Worm (Caenorhabditis elegans) whole organism, young adult: ENCODE measurements around the gene melo-3.

Experiments
- B0261.1 ChIP-seq: sonication (generic microtip); optimal IDR thresholded peaks from 2 replicates; lab custom pipeline; 2016; ENCODE audit warnings: mild to moderate bottlenecking, missing genetic modification characterization, moderate library complexity, missing compliant biosample characterization
- D2030.7 ChIP-seq: fragments of 200-800 bp; sonication (Bioruptor generic); IDR thresholded peaks from 2 replicates; pipeline ENCODE4 v1.3.6; 2022; ENCODE audit warnings: missing genetic modification reagents, missing genetic modification characterization, missing compliant biosample characterization
- F10E7.11 ChIP-seq: sonication (generic microtip); optimal IDR thresholded peaks from 2 replicates; lab custom pipeline; 2017; ENCODE audit warnings: mild to moderate bottlenecking, missing genetic modification characterization, moderate library complexity, missing compliant biosample characterization
- F22D6.2 ChIP-seq: sonication (generic microtip); optimal IDR thresholded peaks from 2 replicates; lab custom pipeline; 2016; ENCODE audit warnings: mild to moderate bottlenecking, missing genetic modification characterization, missing compliant biosample characterization
- F33H1.4 ChIP-seq: fragments of 200-800 bp; sonication (Bioruptor generic); IDR thresholded peaks from 2 replicates; pipeline ENCODE4 v1.3.6; 2022; ENCODE audit warnings: missing genetic modification reagents, missing genetic modification characterization, missing compliant biosample characterization
- F49E8.2 ChIP-seq: sonication (generic microtip); optimal IDR thresholded peaks from 3 replicates; lab custom pipeline; 2017; ENCODE audit warnings: missing genetic modification characterization, mild to moderate bottlenecking, missing compliant biosample characterization, antibody characterized with exemption, moderate library complexity; ENCODE audit not compliant: insufficient read depth
- F55B11.4 ChIP-seq: sonication (generic microtip); optimal IDR thresholded peaks from 2 replicates; lab custom pipeline; 2016; ENCODE audit warnings: missing compliant biosample characterization, missing genetic modification characterization, borderline replicate concordance; ENCODE audit not compliant: insufficient read depth
- F57C9.4 ChIP-seq: sonication (generic microtip); optimal IDR thresholded peaks from 2 replicates; lab custom pipeline; 2017; ENCODE audit warnings: mild to moderate bottlenecking, missing genetic modification characterization, missing compliant biosample characterization
- K11D2.4 ChIP-seq: fragments of 200-800 bp; sonication (Bioruptor generic); IDR thresholded peaks from 2 replicates; pipeline ENCODE4 v1.3.6; 2022; ENCODE audit warnings: missing genetic modification reagents, missing genetic modification characterization, missing compliant biosample characterization
- K12H6.12 ChIP-seq: fragments of 200-800 bp; sonication (Bioruptor generic); optimal IDR thresholded peaks from 2 replicates; lab custom pipeline; 2018; ENCODE audit warnings: mild to moderate bottlenecking, missing genetic modification characterization, missing compliant biosample characterization
- T07F8.4 ChIP-seq: sonication (generic microtip); optimal IDR thresholded peaks from 2 replicates; lab custom pipeline; 2016; ENCODE audit warnings: mild to moderate bottlenecking, missing genetic modification characterization, moderate library complexity, missing compliant biosample characterization
- T26A5.8 ChIP-seq: sonication (generic microtip); optimal IDR thresholded peaks from 2 replicates; lab custom pipeline; 2016; ENCODE audit warnings: missing genetic modification characterization, missing compliant biosample characterization
- Y53G8AR.9 ChIP-seq: fragments of 200-800 bp; sonication (Bioruptor generic); conservative IDR thresholded peaks from 2 replicates; pipeline ENCODE4 v1.3.6; 2022; ENCODE audit warnings: missing genetic modification reagents, missing genetic modification characterization, missing compliant biosample characterization
- Y67H2A.10 ChIP-seq: fragments of 200-800 bp; sonication (Bioruptor generic); conservative IDR thresholded peaks from 2 replicates; pipeline ENCODE4 v1.3.6; 2022; ENCODE audit warnings: missing genetic modification reagents, missing genetic modification characterization, missing compliant biosample characterization
- athp-1 ChIP-seq: sonication (generic microtip); optimal IDR thresholded peaks from 2 replicates; lab custom pipeline; 2017; ENCODE audit warnings: mild to moderate bottlenecking, missing genetic modification characterization, missing compliant biosample characterization
- bed-1 ChIP-seq: fragments of 200-800 bp; sonication (Bioruptor generic); IDR thresholded peaks from 2 replicates; pipeline ENCODE4 v1.3.6; 2022; ENCODE audit warnings: missing genetic modification reagents, missing genetic modification characterization, missing compliant biosample characterization
- bed-2 ChIP-seq: fragments of 200-800 bp; sonication (Bioruptor generic); IDR thresholded peaks from 2 replicates; pipeline ENCODE4 v1.3.6; 2022; ENCODE audit warnings: missing genetic modification reagents, missing genetic modification characterization, missing compliant biosample characterization
- ccch-3 ChIP-seq: fragments of 200-800 bp; sonication (Bioruptor generic); optimal IDR thresholded peaks from 2 replicates; lab custom pipeline; 2018; ENCODE audit warnings: mild to moderate bottlenecking, missing genetic modification characterization, missing compliant biosample characterization
- cebp-1 ChIP-seq, 2 experiments: fragments of 200-800 bp in 1 of 2; sonication (Bioruptor generic) in 1 of 2; sonication (generic microtip) in 1 of 2; IDR thresholded peaks in 1 of 2; optimal IDR thresholded peaks in 1 of 2; 2 replicates each; pipeline versions ENCODE4 v1.3.6 to Lab custom; 2017 to 2022; ENCODE audit warnings: missing compliant biosample characterization in 2 of 2, missing genetic modification characterization in 2 of 2, mild to moderate bottlenecking in 1 of 2, missing genetic modification reagents in 1 of 2, moderate library complexity in 1 of 2
- ceh-58 ChIP-seq: fragments of 200-800 bp; sonication (Bioruptor generic); IDR thresholded peaks from 2 replicates; pipeline ENCODE4 v1.3.6; 2022; ENCODE audit warnings: missing genetic modification characterization, missing compliant biosample characterization
- egl-18 ChIP-seq: fragments of 200-800 bp; sonication (Bioruptor generic); IDR thresholded peaks from 2 replicates; pipeline ENCODE4 v1.3.6; 2022; ENCODE audit warnings: missing genetic modification reagents, missing genetic modification characterization, missing compliant biosample characterization
- egrh-3 ChIP-seq: fragments of 200-800 bp; sonication (Bioruptor generic); IDR thresholded peaks from 2 replicates; pipeline ENCODE4 v1.3.6; 2022; ENCODE audit warnings: missing genetic modification reagents, missing genetic modification characterization, missing compliant biosample characterization
- ekl-4 ChIP-seq: fragments of 200-800 bp; sonication (Bioruptor generic); IDR thresholded peaks from 2 replicates; pipeline ENCODE4 v1.3.6; 2022; ENCODE audit warnings: missing genetic modification reagents, missing genetic modification characterization, missing compliant biosample characterization
- ets-4 ChIP-seq: fragments of 200-800 bp; sonication (Bioruptor generic); optimal IDR thresholded peaks from 2 replicates; lab custom pipeline; 2018; ENCODE audit warnings: mild to moderate bottlenecking, missing genetic modification characterization, missing compliant biosample characterization
- lag-1 ChIP-seq: fragments of 200-800 bp; sonication (Bioruptor generic); IDR thresholded peaks from 2 replicates; pipeline ENCODE4 v1.3.6; 2022; ENCODE audit warnings: missing genetic modification reagents, missing genetic modification characterization, missing compliant biosample characterization
- let-526 ChIP-seq: fragments of 200-800 bp; sonication (Bioruptor generic); IDR thresholded peaks from 2 replicates; pipeline ENCODE4 v1.3.6; 2022; ENCODE audit warnings: missing genetic modification reagents, missing genetic modification characterization, missing compliant biosample characterization
- lin-26 ChIP-seq: fragments of 200-800 bp; sonication (Bioruptor generic); IDR thresholded peaks from 2 replicates; pipeline ENCODE4 v1.3.6; 2022; ENCODE audit warnings: missing genetic modification reagents, missing genetic modification characterization, missing compliant biosample characterization
- lin-54 ChIP-seq: fragments of 200-800 bp; sonication (Bioruptor generic); optimal IDR thresholded peaks from 2 replicates; lab custom pipeline; 2018; ENCODE audit warnings: mild to moderate bottlenecking, missing genetic modification characterization, missing compliant biosample characterization
- lsl-1 ChIP-seq: fragments of 200-800 bp; sonication (Bioruptor generic); optimal IDR thresholded peaks from 2 replicates; lab custom pipeline; 2018; ENCODE audit warnings: mild to moderate bottlenecking, missing genetic modification characterization, moderate library complexity, missing compliant biosample characterization
- madf-10 ChIP-seq: sonication (generic microtip); optimal IDR thresholded peaks from 2 replicates; lab custom pipeline; 2016; ENCODE audit warnings: mild to moderate bottlenecking, missing genetic modification characterization, missing compliant biosample characterization
- nfya-2 ChIP-seq: fragments of 200-800 bp; sonication (Bioruptor generic); IDR thresholded peaks from 2 replicates; pipeline ENCODE4 v1.3.6; 2022; ENCODE audit warnings: missing genetic modification reagents, missing genetic modification characterization, missing compliant biosample characterization
- nfyb-1 ChIP-seq: fragments of 200-800 bp; sonication (Bioruptor generic); IDR thresholded peaks from 2 replicates; pipeline ENCODE4 v1.3.6; 2022; ENCODE audit warnings: missing genetic modification reagents, missing genetic modification characterization, missing compliant biosample characterization
- nhr-120 ChIP-seq: fragments of 200-800 bp; sonication (Bioruptor generic); IDR thresholded peaks from 2 replicates; pipeline ENCODE4 v1.3.6; 2022; ENCODE audit warnings: missing genetic modification characterization, missing compliant biosample characterization
- nhr-80 ChIP-seq: sonication (generic microtip); optimal IDR thresholded peaks from 2 replicates; lab custom pipeline; 2016; ENCODE audit warnings: missing genetic modification characterization, missing compliant biosample characterization
- pha-4 ChIP-seq: fragments of 150-350 bp; sonication (generic microtip); optimal IDR thresholded peaks from 2 replicates; lab custom pipeline; 2014; ENCODE audit warnings: missing biosample characterization, missing genetic modification reagents, missing genetic modification characterization
- rcor-1 ChIP-seq: fragments of 200-800 bp; sonication (Bioruptor generic); IDR thresholded peaks from 2 replicates; pipeline ENCODE4 v1.3.6; 2022; ENCODE audit warnings: missing genetic modification reagents, missing genetic modification characterization, missing compliant biosample characterization
- repo-1 ChIP-seq: sonication (generic microtip); optimal IDR thresholded peaks from 2 replicates; lab custom pipeline; 2017; ENCODE audit warnings: mild to moderate bottlenecking, missing genetic modification characterization, missing compliant biosample characterization
- unc-130 ChIP-seq: sonication (generic microtip); optimal IDR thresholded peaks from 2 replicates; lab custom pipeline; 2016; ENCODE audit warnings: missing genetic modification reagents, missing genetic modification characterization, missing compliant biosample characterization
- xnd-1 ChIP-seq: sonication (generic microtip); optimal IDR thresholded peaks from 2 replicates; lab custom pipeline; 2016; ENCODE audit warnings: missing genotype, missing genetic modification reagents, missing genetic modification characterization, missing compliant biosample characterization
- zfh-2 ChIP-seq: fragments of 200-800 bp; sonication (Bioruptor generic); conservative IDR thresholded peaks from 2 replicates; pipeline ENCODE4 v1.3.6; 2022; ENCODE audit warnings: missing genetic modification reagents, missing genetic modification characterization, missing compliant biosample characterization
- ztf-25 ChIP-seq: fragments of 200-800 bp; sonication (Bioruptor generic); IDR thresholded peaks from 2 replicates; pipeline ENCODE4 v1.3.6; 2022; ENCODE audit warnings: missing genetic modification reagents, missing genetic modification characterization, missing compliant biosample characterization
- ztf-26 ChIP-seq: sonication (generic microtip); optimal IDR thresholded peaks from 2 replicates; lab custom pipeline; 2017; ENCODE audit warnings: missing genetic modification characterization, missing compliant biosample characterization

melo-3 gene

ce11 chrV:15012542-15013301 lies 23.9 kb downstream of the melo-3 start (continued):
- TF ChIP-seq B0261.1 (tag; lab: Kevin White, UChicago), result peak; percentile 76
- TF ChIP-seq lsl-1 (GFP tag; lab: Kevin White, UChicago), result peak; percentile 17
- no peak for TF ChIP-seq ztf-25 (GFP tag; lab: Robert Waterston, UW)
- no peak for TF ChIP-seq F55B11.4 (tag; lab: Kevin White, UChicago)
- TF ChIP-seq, all 124 proteins: peak for 20

ce11 chrV:15011560-15011959 lies 25.1 kb downstream of the melo-3 start, which contains the start of gene nmr-2:
Gene nmr-2, minus strand, starts transcription at chrV:15011660.
- TF ChIP-seq F10E7.11 (tag; lab: Kevin White, UChicago) (no peak), nfya-2 (GFP tag; lab: Robert Waterston, UW) (no peak), nfyb-1 (GFP tag; lab: Robert Waterston, UW) (no peak), Y53G8AR.9 (no peak), cebp-1 (GFP tag; IDR thresholded peaks at IDR 0.05; lab: Robert Waterston, UW) (no peak), cebp-1 (tag; optimal IDR thresholded peaks at IDR 0.05; lab: Kevin White, UChicago) (no peak), let-526 (GFP tag; lab: Robert Waterston, UW) (no peak), D2030.7 (GFP tag; lab: Robert Waterston, UW) (no peak), bed-1 (GFP tag; lab: Robert Waterston, UW) (no peak), T26A5.8 (tag; lab: Kevin White, UChicago) (no peak), repo-1 (tag; lab: Kevin White, UChicago) (no peak)

ce11 chrV:15004800-15005199 lies 31.9 kb downstream of the melo-3 start, which contains the start of gene hrde-2:
Gene hrde-2, plus strand, starts transcription at chrV:15005100.
- TF ChIP-seq F49E8.2 (tag; lab: Kevin White, UChicago) (no peak), rcor-1 (no peak), ets-4 (GFP tag; lab: Kevin White, UChicago) (no peak), bed-2 (GFP tag; lab: Robert Waterston, UW) (no peak)

DNA sequence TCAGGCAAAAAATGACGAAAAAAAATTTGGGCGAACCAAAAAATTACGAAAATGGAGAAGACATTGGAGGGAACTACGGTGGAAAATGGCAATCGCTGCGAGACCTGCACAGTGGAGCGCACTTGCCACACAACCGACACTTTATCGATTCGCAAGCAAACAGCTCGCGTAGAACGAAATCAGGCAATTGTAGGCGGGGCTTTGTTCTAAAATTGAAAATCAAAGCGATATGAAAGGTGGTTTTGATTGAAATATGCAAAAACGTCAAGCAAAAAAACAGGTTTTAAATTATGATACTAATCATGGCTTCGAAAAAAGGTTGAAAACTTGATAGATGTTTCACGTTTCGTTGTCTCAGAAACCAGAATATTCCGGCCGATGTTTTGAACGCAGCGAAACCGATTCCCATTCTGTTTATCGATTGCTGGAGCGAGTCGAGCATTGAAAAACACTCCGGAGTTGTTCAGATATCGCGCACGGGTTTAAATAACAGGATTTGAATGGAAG lies 34.4 kb downstream of the melo-3 start, which contains the start of the genes fib-1 and mut-15:
Gene fib-1, minus strand, starts transcription at position 40 of the 507 bp plus-strand sequence.
Gene mut-15, plus strand, starts transcription at position 360 of the 507 bp plus-strand sequence.
- no peak for TF ChIP-seq zfh-2 (GFP tag; lab: Robert Waterston, UW)
- TF ChIP-seq unc-130 (GFP tag; lab: Kevin White, UChicago), result peak; percentile 72
- no peak for TF ChIP-seq ceh-58 (GFP tag; lab: Robert Waterston, UW)
- TF ChIP-seq ztf-26 (tag; lab: Kevin White, UChicago), result peak; percentile 75
- TF ChIP-seq F33H1.4 (GFP tag; lab: Robert Waterston, UW), result peak; percentile 98
- peak; percentile 84 for TF ChIP-seq ekl-4
- TF ChIP-seq F57C9.4 (tag; lab: Kevin White, UChicago), result no peak
- peak; percentile 76; the same call in 1 of the 2 replicates for TF ChIP-seq Y67H2A.10
- no peak for TF ChIP-seq ccch-3 (GFP tag; lab: Kevin White, UChicago)
- peak; percentile 85 for TF ChIP-seq pha-4 (tag; lab: Kevin White, UChicago)
- TF ChIP-seq athp-1 (tag; lab: Kevin White, UChicago), result peak; percentile 92
- no peak for TF ChIP-seq F22D6.2 (tag; lab: Kevin White, UChicago)
- no peak for TF ChIP-seq lag-1 (GFP tag; lab: Robert Waterston, UW)
- peak; percentile 82 for TF ChIP-seq madf-10 (tag; lab: Kevin White, UChicago)
- TF ChIP-seq nfya-2 (GFP tag; lab: Robert Waterston, UW), result no peak
- TF ChIP-seq lin-26 (GFP tag; lab: Robert Waterston, UW), result no peak
- TF ChIP-seq F49E8.2 (tag; lab: Kevin White, UChicago), result peak; percentile 81
- TF ChIP-seq xnd-1 (tag; lab: Kevin White, UChicago), result peak; percentile 47
- TF ChIP-seq egl-18, result no peak
- no peak for TF ChIP-seq egrh-3 (GFP tag; lab: Robert Waterston, UW)
- peak; percentile 85 for TF ChIP-seq K12H6.12 (tag; lab: Kevin White, UChicago)
- peak; percentile 81 for TF ChIP-seq K11D2.4 (GFP tag; lab: Robert Waterston, UW)
- TF ChIP-seq nhr-80 (tag; lab: Kevin White, UChicago), result peak; percentile 56
- no peak for TF ChIP-seq nhr-120 (GFP tag; lab: Robert Waterston, UW)
- TF ChIP-seq T07F8.4 (tag; lab: Kevin White, UChicago), result no peak
- peak; percentile 80 for TF ChIP-seq lin-54 (GFP tag; lab: Kevin White, UChicago)
